Worm (Caenorhabditis elegans): Measurements from ENCODE around the gene srg-59.

ce11 chrV:2725225-2725624, at the start of gene srg-59:
- TF ChIP-seq skn-1 (tag; optimal IDR thresholded peaks at IDR 0.05), result no peak
- TF ChIP-seq lin-39 (tag; optimal IDR thresholded peaks at IDR 0.05), result no peak
- TF ChIP-seq ceh-82 (tag; optimal IDR thresholded peaks at IDR 0.05), result no peak
- TF ChIP-seq nhr-12 (tag; optimal IDR thresholded peaks at IDR 0.05), result no peak
- no peak for TF ChIP-seq lin-13 (GFP tag; optimal IDR thresholded peaks at IDR 0.05)
- no peak for TF ChIP-seq unc-39 (tag; optimal IDR thresholded peaks at IDR 0.05)
- no peak for TF ChIP-seq ztf-11 (tag; optimal IDR thresholded peaks at IDR 0.05)
- TF ChIP-seq lsy-2 (tag; optimal IDR thresholded peaks at IDR 0.05), result no peak
